Fruit fly (Drosophila melanogaster): ENCODE results near the gene CG15468.

The CG15468 gene

DNA sequence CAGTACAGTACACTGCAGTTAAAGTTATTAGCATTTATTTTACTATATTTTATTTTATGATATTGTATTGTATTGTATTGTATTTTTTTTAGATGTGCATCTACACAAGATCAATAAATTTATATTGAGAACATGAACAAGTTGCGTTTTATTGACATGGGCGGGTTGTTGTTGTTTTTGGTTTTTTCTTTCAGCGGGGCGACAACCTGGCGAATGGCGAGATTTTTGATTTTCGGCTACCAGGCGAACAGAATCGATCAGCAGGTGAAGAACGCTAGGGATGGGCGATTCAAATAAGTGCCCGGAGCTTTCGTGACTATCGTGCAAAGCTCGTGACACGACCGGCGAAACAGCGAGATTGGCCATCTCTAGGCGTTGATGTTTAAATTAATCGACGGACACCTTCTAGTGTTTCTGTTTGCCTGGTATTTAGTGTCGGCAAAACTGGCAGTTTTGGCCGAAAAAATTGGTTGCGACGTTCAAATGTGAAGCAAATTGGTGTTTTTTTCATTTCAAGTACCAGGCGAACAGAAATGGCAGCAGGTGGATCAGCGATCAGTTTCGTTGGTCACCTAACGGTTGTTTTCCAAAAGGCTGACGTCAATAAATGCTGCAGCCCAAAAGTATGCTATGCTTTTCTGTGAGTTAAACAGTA lies 5.0 kb downstream of the CG15468 start (continued):
- TF ChIP-seq CG6254 (GFP tag; optimal IDR thresholded peaks at IDR 0.05) (peak; percentile 8), H2.0 (GFP tag; IDR thresholded peaks at IDR 0.05) (no peak), Abd-B (GFP tag; optimal IDR thresholded peaks at IDR 0.05) (no peak), CG11504 (tag; optimal IDR thresholded peaks at IDR 0.05) (no peak), Fer2 (tag; optimal IDR thresholded peaks at IDR 0.05) (no peak), Awh (GFP tag; IDR thresholded peaks at IDR 0.05) (no peak), CG2875 (GFP tag; optimal IDR thresholded peaks at IDR 0.05) (no peak), CG32532 (GFP tag; IDR thresholded peaks at IDR 0.05) (peak; percentile 44; the same call in 1 of the 2 replicates), Sin3A (optimal IDR thresholded peaks at IDR 0.05) (no peak), zen2 (GFP tag; IDR thresholded peaks at IDR 0.05; ENCODE audit: partially characterized antibody) (peak; percentile 94), YL-1 (GFP tag; optimal IDR thresholded peaks at IDR 0.05) (no peak), CG11093 (GFP tag; IDR thresholded peaks at IDR 0.05) (no peak), chinmo (GFP tag; IDR thresholded peaks at IDR 0.05; ENCODE audit: partially characterized antibody) (peak; percentile 94; the same call in 3 of the 4 replicates), CG10209 (GFP tag; optimal IDR thresholded peaks at IDR 0.05) (no peak), CG9609 (GFP tag; optimal IDR thresholded peaks at IDR 0.05) (no peak), CG4707 (GFP tag; optimal IDR thresholded peaks at IDR 0.05) (no peak), CG3847 (GFP tag; IDR thresholded peaks at IDR 0.05) (no peak), D (optimal IDR thresholded peaks at IDR 0.05) (no peak), D (GFP tag; optimal IDR thresholded peaks at IDR 0.05) (no peak), CG15696 (tag; optimal IDR thresholded peaks at IDR 0.05) (no peak), ken (GFP tag; IDR thresholded peaks at IDR 0.05) (no peak), z (GFP tag; IDR thresholded peaks at IDR 0.05) (no peak), CG33557 (GFP tag; optimal IDR thresholded peaks at IDR 0.05) (no peak), CG3407 (GFP tag; optimal IDR thresholded peaks at IDR 0.05) (no peak), repo (GFP tag; optimal IDR thresholded peaks at IDR 0.05) (peak; percentile 29), Mrtf (GFP tag; IDR thresholded peaks at IDR 0.05) (no peak), pnt (GFP tag; optimal IDR thresholded peaks at IDR 0.05) (no peak), CG5245 (GFP tag; optimal IDR thresholded peaks at IDR 0.05) (no peak), Usf (GFP tag; optimal IDR thresholded peaks at IDR 0.05) (no peak), BEAF-32 (GFP tag; optimal IDR thresholded peaks at IDR 0.05) (peak; percentile 87), CG2116 (GFP tag; optimal IDR thresholded peaks at IDR 0.05) (peak; percentile 24), CG12659 (GFP tag; optimal IDR thresholded peaks at IDR 0.05) (no peak), Hand (GFP tag; optimal IDR thresholded peaks at IDR 0.05) (no peak), CG3163 (GFP tag; optimal IDR thresholded peaks at IDR 0.05) (no peak), Blimp-1 (GFP tag; optimal IDR thresholded peaks at IDR 0.05) (no peak), Hey (tag; optimal IDR thresholded peaks at IDR 0.05) (no peak), CG13775 (GFP tag; optimal IDR thresholded peaks at IDR 0.05) (no peak), Hmr (GFP tag; optimal IDR thresholded peaks at IDR 0.05) (peak; percentile 85), CG9727 (GFP tag; optimal IDR thresholded peaks at IDR 0.05) (peak; percentile 18), Fer1 (GFP tag; optimal IDR thresholded peaks at IDR 0.05) (no peak), CG4404 (GFP tag; IDR thresholded peaks at IDR 0.05) (no peak), CG12942 (GFP tag; optimal IDR thresholded peaks at IDR 0.05) (no peak), Vsx1 (GFP tag; optimal IDR thresholded peaks at IDR 0.05) (no peak), CG4617 (GFP tag; optimal IDR thresholded peaks at IDR 0.05; ENCODE audit: borderline replicate concordance) (no peak), CG4730 (GFP tag; IDR thresholded peaks at IDR 0.05) (no peak), Atf6 (GFP tag; IDR thresholded peaks at IDR 0.05) (no peak), MESR4 (GFP tag; optimal IDR thresholded peaks at IDR 0.05) (no peak), Rx (GFP tag; IDR thresholded peaks at IDR 0.05) (no peak), crp (GFP tag; optimal IDR thresholded peaks at IDR 0.05) (no peak), Oaz (GFP tag; IDR thresholded peaks at IDR 0.05) (no peak)

Data from whole organism, embryonic.